Worm (Caenorhabditis elegans) whole organism, L3 larva: ENCODE results near the gene rgs-5.
A peak's percentile ranks its signal among the peaks of the same experiment; 100 is the strongest.

Experiments used
- ZK546.5 ChIP-seq: sonication (generic microtip); optimal IDR thresholded peaks from 2 replicates; lab custom pipeline; 2017; ENCODE audit warnings: missing biosample characterization, missing genetic modification characterization
- ama-1 ChIP-seq: fragments of 150-350 bp; optimal IDR thresholded peaks from 2 replicates; lab custom pipeline; 2018
- ceh-28 ChIP-seq: fragments of 150-350 bp; optimal IDR thresholded peaks from 2 replicates; lab custom pipeline; 2014; ENCODE audit warnings: missing biosample characterization, missing genetic modification reagents, missing genetic modification characterization
- ceh-9 ChIP-seq: sonication (generic microtip); optimal IDR thresholded peaks from 2 replicates; lab custom pipeline; 2018; ENCODE audit warnings: missing biosample characterization, missing genetic modification characterization
- daf-12 ChIP-seq: fragments of 150-350 bp; optimal IDR thresholded peaks from 2 replicates; lab custom pipeline; 2014; ENCODE audit warnings: missing biosample characterization, missing genetic modification reagents, missing genetic modification characterization
- egl-5 ChIP-seq: fragments of 150-350 bp; optimal IDR thresholded peaks from 2 replicates; lab custom pipeline; 2017; ENCODE audit warnings: missing biosample characterization, missing genetic modification reagents, missing genetic modification characterization, inconsistent platforms
- elt-2 ChIP-seq: sonication (generic microtip); optimal IDR thresholded peaks from 2 replicates; lab custom pipeline; 2016; ENCODE audit warnings: missing genetic modification reagents, mild to moderate bottlenecking, missing genetic modification characterization, missing compliant biosample characterization
- eor-1 ChIP-seq, 2 experiments: fragments of 150-350 bp; optimal IDR thresholded peaks; 2 replicates each; lab custom pipeline; 2014 to 2018; ENCODE audit warnings: missing biosample characterization in 2 of 2, missing genetic modification characterization in 2 of 2
- fkh-10 ChIP-seq: sonication (generic microtip); optimal IDR thresholded peaks from 2 replicates; lab custom pipeline; 2017; ENCODE audit warnings: missing biosample characterization, missing genetic modification reagents, missing genetic modification characterization
- fkh-2 ChIP-seq: fragments of 150-350 bp; optimal IDR thresholded peaks from 2 replicates; lab custom pipeline; 2014; ENCODE audit warnings: missing biosample characterization, missing genetic modification reagents, missing genetic modification characterization
- hmg-11 ChIP-seq: sonication (generic microtip); optimal IDR thresholded peaks from 2 replicates; lab custom pipeline; 2016; ENCODE audit warnings: missing genetic modification characterization, missing compliant biosample characterization
- lin-15B ChIP-seq: fragments of 150-350 bp; optimal IDR thresholded peaks from 2 replicates; lab custom pipeline; 2014; ENCODE audit warnings: missing biosample characterization, missing genetic modification characterization
- lin-39 ChIP-seq: fragments of 150-350 bp; optimal IDR thresholded peaks from 2 replicates; lab custom pipeline; 2018; ENCODE audit warnings: missing biosample characterization, missing genetic modification reagents, missing genetic modification characterization
- lsy-12 ChIP-seq: sonication (generic microtip); optimal IDR thresholded peaks from 2 replicates; lab custom pipeline; 2016; ENCODE audit warnings: mild to moderate bottlenecking, missing genetic modification characterization, missing compliant biosample characterization
- mdl-1 ChIP-seq: fragments of 150-350 bp; optimal IDR thresholded peaks from 2 replicates; lab custom pipeline; 2014; ENCODE audit warnings: missing biosample characterization, missing genetic modification characterization
- mml-1 ChIP-seq: fragments of 150-350 bp; sonication (generic microtip); optimal IDR thresholded peaks from 3 replicates; lab custom pipeline; 2014; ENCODE audit warnings: missing biosample characterization, missing genetic modification characterization
- nfya-1 ChIP-seq: sonication (generic microtip); optimal IDR thresholded peaks from 2 replicates; lab custom pipeline; 2017; ENCODE audit warnings: missing genetic modification characterization, mild to moderate bottlenecking, missing compliant biosample characterization, antibody characterized with exemption, moderate library complexity; ENCODE audit not compliant: insufficient read depth
- nhr-12 ChIP-seq: fragments of 150-350 bp; optimal IDR thresholded peaks from 2 replicates; lab custom pipeline; 2014; ENCODE audit warnings: missing biosample characterization, missing genetic modification characterization
- nhr-23 ChIP-seq: fragments of 150-350 bp; optimal IDR thresholded peaks from 2 replicates; lab custom pipeline; 2014; ENCODE audit warnings: missing biosample characterization, missing genetic modification reagents, missing genetic modification characterization
- nhr-25 ChIP-seq: sonication (generic microtip); optimal IDR thresholded peaks from 2 replicates; lab custom pipeline; 2017; ENCODE audit warnings: missing biosample characterization, missing genetic modification characterization
- nhr-43 ChIP-seq: sonication (generic microtip); optimal IDR thresholded peaks from 2 replicates; lab custom pipeline; 2016; ENCODE audit warnings: mild to moderate bottlenecking, missing genetic modification characterization, missing compliant biosample characterization; ENCODE audit not compliant: poor library complexity, severe bottlenecking
- nhr-67 ChIP-seq: fragments of 150-350 bp; optimal IDR thresholded peaks from 2 replicates; lab custom pipeline; 2014; ENCODE audit warnings: missing biosample characterization, missing genetic modification characterization
- nhr-76 ChIP-seq: fragments of 150-350 bp; sonication (generic microtip); optimal IDR thresholded peaks from 5 replicates; lab custom pipeline; 2014; ENCODE audit warnings: missing biosample characterization, missing genetic modification characterization
- nhr-77 ChIP-seq: fragments of 150-350 bp; optimal IDR thresholded peaks from 2 replicates; lab custom pipeline; 2014; ENCODE audit warnings: missing biosample characterization, missing genetic modification characterization
- pha-4 ChIP-seq: fragments of 150-350 bp; optimal IDR thresholded peaks from 2 replicates; lab custom pipeline; 2014; ENCODE audit warnings: missing biosample characterization, missing genetic modification reagents, missing genetic modification characterization
- pqm-1 ChIP-seq: fragments of 150-350 bp; optimal IDR thresholded peaks from 2 replicates; lab custom pipeline; 2017; ENCODE audit warnings: missing biosample characterization, missing genetic modification characterization, inconsistent platforms
- sea-2 ChIP-seq: fragments of 150-350 bp; sonication (generic microtip); optimal IDR thresholded peaks from 4 replicates; lab custom pipeline; 2014; ENCODE audit warnings: missing biosample characterization, missing genetic modification reagents, missing genetic modification characterization
- skn-1 ChIP-seq: fragments of 150-350 bp; optimal IDR thresholded peaks from 2 replicates; lab custom pipeline; 2014; ENCODE audit warnings: missing biosample characterization, missing genetic modification characterization
- unc-62 ChIP-seq: fragments of 150-350 bp; sonication (generic microtip); optimal IDR thresholded peaks from 4 replicates; lab custom pipeline; 2014; ENCODE audit warnings: missing biosample characterization, missing genetic modification reagents, missing genetic modification characterization
- zag-1 ChIP-seq: fragments of 150-350 bp; optimal IDR thresholded peaks from 2 replicates; lab custom pipeline; 2014; ENCODE audit warnings: missing biosample characterization, missing genetic modification characterization
- ztf-11 ChIP-seq: fragments of 150-350 bp; optimal IDR thresholded peaks from 2 replicates; lab custom pipeline; 2014; ENCODE audit warnings: missing biosample characterization, missing genetic modification characterization
- ztf-4 ChIP-seq: fragments of 150-350 bp; optimal IDR thresholded peaks from 2 replicates; lab custom pipeline; 2014; ENCODE audit warnings: missing biosample characterization, missing genetic modification characterization

rgs-5 gene

DNA sequence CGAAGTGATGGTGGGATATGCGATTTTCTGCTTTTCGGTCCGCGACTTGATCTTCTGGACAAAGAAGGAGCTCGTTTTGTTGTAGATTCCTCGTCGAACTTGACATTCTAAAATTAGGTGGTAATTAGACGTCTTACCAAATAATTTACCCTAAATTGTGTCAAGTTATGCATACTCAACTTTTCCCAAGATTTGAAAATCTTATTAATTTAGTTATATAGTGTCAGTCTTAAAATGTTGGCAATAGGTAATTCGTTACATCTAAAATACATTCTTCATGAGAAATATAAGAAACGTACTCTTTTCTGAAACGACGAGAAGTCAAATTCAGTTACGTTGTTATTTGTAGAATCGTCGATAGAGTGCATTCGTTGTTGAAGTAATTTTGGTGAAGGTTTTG is 9.2 kb downstream of the rgs-5 start:
- TF ChIP-seq ama-1 (peak; percentile 19), nhr-77 (no peak)

DNA sequence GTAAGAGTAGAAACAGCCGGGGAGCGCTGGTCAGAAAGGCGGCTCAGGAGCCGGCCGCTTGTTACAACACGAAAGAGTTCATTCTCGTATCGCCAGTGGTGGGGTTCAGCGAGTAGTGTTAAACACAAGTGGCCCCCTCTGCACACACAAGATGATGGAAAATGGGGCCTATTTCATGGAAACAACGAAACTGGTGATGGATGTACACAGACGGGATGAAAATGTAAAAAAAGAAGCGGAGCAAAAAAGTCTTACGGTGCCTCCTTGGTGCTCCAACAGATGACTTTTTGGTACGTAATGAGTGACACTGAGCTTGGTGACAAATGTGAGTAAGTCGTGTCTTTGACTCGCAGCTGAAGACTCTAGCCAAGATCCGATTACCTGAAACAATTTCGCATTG is 9.7 kb downstream of the rgs-5 start:
- TF ChIP-seq lin-39 (tag; lab: Kevin White, UChicago) (peak; percentile 69), pha-4 (tag; lab: Kevin White, UChicago) (no peak)

DNA sequence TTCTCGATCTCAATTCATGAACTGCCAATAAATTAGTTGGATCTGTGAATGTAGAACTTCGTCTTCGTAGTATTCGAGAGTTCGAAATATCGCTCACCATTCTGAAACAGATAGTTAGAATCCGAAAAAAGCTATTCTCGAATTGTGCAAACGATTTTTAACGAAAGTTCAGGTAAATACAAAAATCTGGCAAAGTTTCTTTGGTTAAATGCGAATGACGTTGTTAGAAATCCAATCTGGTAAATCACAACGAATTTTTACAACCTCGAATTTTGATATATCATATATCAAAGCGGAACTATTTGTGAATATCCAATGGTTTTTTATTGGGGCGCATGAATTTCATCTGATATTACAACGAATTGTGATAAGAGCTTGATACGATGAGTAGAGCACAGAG is 10.9 kb downstream of the rgs-5 start, which contains the start of gene hpo-28:
hpo-28 (minus strand) TSS at position 101 of the 400 bp plus-strand sequence.
- TF ChIP-seq fkh-2 (tag; lab: Kevin White, UChicago) (no peak), skn-1 (tag; lab: Kevin White, UChicago) (no peak), elt-2 (tag; lab: Kevin White, UChicago) (peak; percentile 28)

DNA sequence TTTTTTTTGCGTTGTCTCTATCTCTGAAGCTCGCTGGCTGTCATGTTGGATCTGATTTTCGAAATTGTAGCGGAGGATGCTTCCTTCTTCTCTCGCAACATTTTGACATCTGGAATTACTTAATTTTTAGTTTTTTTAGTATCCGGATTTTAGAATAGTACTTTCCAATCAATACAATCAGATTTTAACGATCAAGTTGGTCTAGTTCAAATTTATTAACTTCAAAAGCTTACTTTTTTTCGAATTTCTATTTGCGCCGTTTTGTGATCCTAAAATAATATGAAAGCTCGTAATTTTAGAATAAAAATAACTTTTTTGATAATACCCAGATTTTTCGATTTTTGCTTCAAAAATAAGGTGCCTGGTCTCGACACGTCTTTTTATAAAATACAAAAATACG is 11.7 kb downstream of the rgs-5 start, which contains the start of gene B0336.12:
B0336.12 (minus strand) TSS at position 101 of the 400 bp plus-strand sequence.
- TF ChIP-seq nhr-23 (tag; lab: Kevin White, UChicago) (no peak), nfya-1 (no peak), ceh-9 (tag; lab: Kevin White, UChicago) (no peak), lsy-12 (tag; lab: Kevin White, UChicago) (no peak), nhr-67 (tag; lab: Kevin White, UChicago) (no peak), ztf-4 (tag; lab: Kevin White, UChicago) (no peak), nhr-12 (no peak), sea-2 (no peak), nhr-25 (tag; lab: Kevin White, UChicago) (no peak), daf-12 (tag; lab: Kevin White, UChicago) (no peak), nhr-76 (tag; lab: Kevin White, UChicago) (no peak), eor-1 (tag; optimal IDR thresholded peaks at IDR 0.05; lab: Kevin White, UChicago) (no peak), ztf-11 (tag; lab: Kevin White, UChicago) (no peak), zag-1 (no peak), fkh-10 (GFP tag; lab: Kevin White, UChicago) (no peak), mdl-1 (tag; lab: Kevin White, UChicago) (no peak), ceh-28 (tag; lab: Kevin White, UChicago) (no peak), egl-5 (tag; lab: Kevin White, UChicago) (no peak), nhr-77 (no peak), mml-1 (tag; lab: Kevin White, UChicago) (no peak)

DNA sequence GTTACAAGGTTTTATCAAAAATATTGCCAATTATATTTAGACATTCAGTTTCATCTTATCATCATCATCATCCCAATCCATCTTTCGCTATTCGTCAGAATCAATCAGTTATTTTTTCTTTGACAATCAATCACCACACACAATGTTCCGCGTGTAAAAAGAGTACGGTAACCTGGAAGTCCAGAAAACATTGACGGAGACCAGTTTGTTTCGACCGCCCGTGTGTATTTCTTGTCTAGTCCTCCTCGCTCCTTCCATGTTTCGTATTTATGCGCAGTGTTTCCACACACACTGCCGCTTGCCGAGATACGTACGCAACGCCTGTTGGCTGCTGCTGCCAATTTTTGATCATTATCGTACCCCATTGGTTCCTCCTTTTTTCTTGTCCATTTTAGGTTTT is 12.3 kb downstream of the rgs-5 start:
- TF ChIP-seq ama-1 (peak; percentile 45), skn-1 (tag; lab: Kevin White, UChicago) (peak; percentile 18), mdl-1 (tag; lab: Kevin White, UChicago) (no peak), ceh-28 (tag; lab: Kevin White, UChicago) (peak; percentile 28), lin-15B (tag; lab: Kevin White, UChicago) (peak; percentile 55), pqm-1 (tag; lab: Kevin White, UChicago) (peak; percentile 49), ztf-4 (tag; lab: Kevin White, UChicago) (no peak), nfya-1 (peak; percentile 95), nhr-25 (tag; lab: Kevin White, UChicago) (peak; percentile 66), fkh-10 (GFP tag; lab: Kevin White, UChicago) (no peak), nhr-67 (tag; lab: Kevin White, UChicago) (no peak), unc-62 (peak; percentile 40), lin-39 (tag; lab: Kevin White, UChicago) (peak; percentile 40), nhr-43 (tag; lab: Kevin White, UChicago) (peak; percentile 81), lsy-12 (tag; lab: Kevin White, UChicago) (peak; percentile 63), hmg-11 (tag; lab: Kevin White, UChicago) (peak; percentile 5), elt-2 (tag; lab: Kevin White, UChicago) (peak; percentile 58), nhr-23 (tag; lab: Kevin White, UChicago) (peak; percentile 86), mml-1 (tag; lab: Kevin White, UChicago) (no peak), pha-4 (tag; lab: Kevin White, UChicago) (no peak)

DNA sequence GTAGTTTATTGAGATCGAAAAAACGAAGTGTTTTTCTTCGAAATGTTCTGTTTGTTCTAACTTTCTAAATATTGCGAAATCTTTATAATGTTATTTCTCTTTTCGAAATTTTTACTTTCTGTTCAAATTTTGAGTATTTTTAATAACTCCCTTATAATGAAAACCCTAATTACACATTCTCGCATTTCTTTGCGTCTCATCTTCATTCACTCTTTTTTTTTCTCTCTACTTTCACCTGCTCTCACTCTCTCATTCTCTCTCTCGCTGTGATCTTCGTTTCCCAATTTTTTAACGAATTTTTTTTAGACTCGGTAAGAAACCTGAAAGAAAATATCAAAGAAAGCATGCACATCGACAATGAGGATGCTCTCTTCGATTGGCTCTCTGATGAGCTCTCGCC is 12.9 kb downstream of the rgs-5 start, which contains the start of gene rbm-26:
rbm-26 (plus strand) TSS at position 301 of the 400 bp plus-strand sequence.
- TF ChIP-seq ZK546.5 (tag; lab: Kevin White, UChicago) (no peak), pha-4 (tag; lab: Kevin White, UChicago) (peak; percentile 8)
